Worm (Caenorhabditis elegans) whole organism, L4/young adult: ENCODE data around the gene F12D9.2.

Experiments
- W03F9.2 ChIP-seq: fragments of 150-350 bp; optimal IDR thresholded peaks from 2 replicates; lab custom pipeline; 2014; ENCODE audit warnings: missing biosample characterization, missing genetic modification characterization
- dao-5 ChIP-seq: sonication (generic microtip); optimal IDR thresholded peaks from 2 replicates; lab custom pipeline; 2016; ENCODE audit warnings: missing genotype, missing genetic modification characterization, moderate library complexity, missing compliant biosample characterization
- him-1 ChIP-seq: sonication (generic microtip); optimal IDR thresholded peaks from 2 replicates; lab custom pipeline; 2016; ENCODE audit warnings: missing genotype, missing genetic modification reagents, missing genetic modification characterization, missing compliant biosample characterization

F12D9.2 gene

ce11 chrX:8646997-8647396, at the start of gene F12D9.2:
Gene F12D9.2 (minus strand): TSS chrX:8647097.
- no peak for TF ChIP-seq dao-5 (tag; lab: Kevin White, UChicago)
- no peak for TF ChIP-seq W03F9.2 (tag; lab: Kevin White, UChicago)
- TF ChIP-seq him-1 (tag; lab: Kevin White, UChicago), result no peak

DNA sequence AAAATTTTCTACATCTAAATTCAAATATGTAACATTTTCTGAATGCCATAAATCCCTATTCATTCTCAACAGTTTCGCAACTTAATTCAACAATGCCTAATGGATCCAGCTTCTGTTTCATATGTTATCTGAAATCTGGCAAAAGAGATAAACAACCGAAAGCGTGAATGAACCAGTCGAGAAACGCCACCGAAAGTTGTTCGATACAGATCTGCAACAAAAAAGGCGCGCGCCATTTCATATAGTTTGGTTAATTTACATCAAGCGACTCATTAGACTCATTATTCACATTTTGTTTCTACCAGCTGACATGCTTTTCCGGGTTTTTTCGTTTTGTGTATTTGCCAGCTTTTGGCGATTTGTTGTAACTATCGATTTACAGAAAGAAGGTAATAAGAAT, 34.7 kb upstream of the F12D9.2 start, which contains the start of gene K09E2.1:
K09E2.1 (plus strand) TSS at position 301 of the 400 bp plus-strand sequence.
- TF ChIP-seq W03F9.2 (tag; lab: Kevin White, UChicago) (no peak), him-1 (tag; lab: Kevin White, UChicago) (no peak), dao-5 (tag; lab: Kevin White, UChicago) (no peak)

DNA sequence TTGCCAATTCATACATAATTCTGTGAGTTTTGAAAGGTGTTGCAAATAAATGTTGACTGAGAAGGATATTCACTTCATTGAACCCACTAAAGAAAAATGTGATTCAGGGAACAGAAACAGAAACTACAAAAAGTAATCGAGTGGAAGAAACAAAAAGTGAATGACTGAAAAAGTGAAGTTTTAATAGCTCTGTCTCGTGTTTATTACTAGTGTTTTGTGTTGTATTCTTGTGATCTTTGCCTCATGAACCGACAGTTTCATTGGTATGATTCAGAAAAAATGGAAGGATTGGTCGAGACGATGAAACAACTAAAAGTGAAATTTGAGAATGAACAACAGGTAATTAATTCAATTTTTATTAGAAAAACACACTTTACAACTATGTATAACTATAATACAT, 31.0 kb upstream of the F12D9.2 start:
- no peak for TF ChIP-seq W03F9.2 (tag; lab: Kevin White, UChicago)

DNA sequence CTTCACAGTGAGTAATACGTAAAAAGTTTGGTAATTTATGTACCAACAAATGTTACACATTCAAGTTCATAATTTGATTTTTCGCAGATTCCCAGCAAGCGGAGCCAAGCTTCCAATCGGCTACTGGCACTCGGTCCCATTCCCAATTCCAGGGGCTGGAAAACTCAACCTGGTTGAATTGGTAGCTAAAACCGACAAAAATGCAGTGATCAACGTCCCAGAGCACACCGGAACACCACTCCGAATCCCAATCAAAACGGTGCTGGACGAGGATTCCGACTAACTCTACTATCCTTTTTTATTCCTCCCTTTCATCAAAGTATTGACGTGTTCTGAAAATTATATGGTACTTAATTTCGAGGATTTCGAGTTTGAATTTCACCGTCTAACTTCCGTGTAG, 30.4 kb upstream of the F12D9.2 start:
- TF ChIP-seq him-1 (tag; lab: Kevin White, UChicago), result no peak
- no peak for TF ChIP-seq W03F9.2 (tag; lab: Kevin White, UChicago)
- TF ChIP-seq dao-5 (tag; lab: Kevin White, UChicago), result no peak

DNA sequence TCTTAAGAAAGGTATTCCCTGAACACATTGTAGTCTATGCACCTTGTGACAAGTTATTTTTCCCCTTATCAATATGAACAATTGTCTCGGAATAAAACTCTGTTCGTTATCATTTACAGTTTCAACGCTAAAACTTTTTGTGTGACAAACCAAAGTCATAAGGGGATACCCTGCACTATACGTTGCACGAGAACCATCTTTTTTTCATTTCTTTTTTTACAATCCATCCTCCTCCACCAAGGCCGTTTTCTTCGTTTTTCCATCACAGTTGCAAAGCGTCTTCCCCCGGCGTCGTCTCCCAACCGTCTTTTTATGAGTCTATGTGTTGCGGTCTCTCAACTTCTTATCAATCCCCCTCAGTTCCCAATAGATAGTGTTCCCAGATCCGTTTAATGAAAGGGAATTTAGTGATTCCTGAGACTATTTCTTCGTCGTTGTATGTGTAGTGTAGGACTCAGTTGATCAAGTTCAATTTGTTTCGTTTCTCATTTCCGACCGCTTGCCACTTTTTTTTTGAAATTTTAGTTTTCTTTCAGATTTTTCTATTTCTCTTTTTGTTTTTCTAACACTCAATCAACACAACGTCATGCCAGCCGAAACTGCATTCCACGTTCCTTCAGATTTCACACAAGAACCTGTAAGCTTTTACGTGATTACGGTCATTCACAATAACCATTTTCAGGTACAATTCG, 29.3 kb upstream of the F12D9.2 start:
- TF ChIP-seq him-1 (tag; lab: Kevin White, UChicago) (no peak), W03F9.2 (tag; lab: Kevin White, UChicago) (no peak), dao-5 (tag; lab: Kevin White, UChicago) (no peak)

DNA sequence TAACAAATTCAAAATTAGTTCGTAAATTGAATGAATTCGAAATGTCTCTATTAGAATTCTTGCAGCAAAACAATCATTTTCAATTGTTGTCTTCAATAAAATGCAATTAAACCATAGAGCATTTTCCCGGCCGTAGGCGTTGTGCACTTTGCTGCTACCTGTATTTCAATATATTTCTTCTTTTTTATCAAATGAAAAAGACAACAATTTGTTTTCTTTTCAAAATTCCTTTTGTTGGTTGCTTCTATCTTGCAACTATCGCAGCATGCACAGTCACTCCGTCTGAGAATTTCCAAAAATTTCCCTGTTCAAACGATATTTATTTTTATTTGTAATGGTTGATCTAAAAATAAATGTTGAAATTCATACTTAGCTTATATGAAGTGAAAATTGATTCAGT, 28.3 kb upstream of the F12D9.2 start:
- TF ChIP-seq dao-5 (tag; lab: Kevin White, UChicago) (no peak), him-1 (tag; lab: Kevin White, UChicago) (no peak), W03F9.2 (tag; lab: Kevin White, UChicago) (no peak)

DNA sequence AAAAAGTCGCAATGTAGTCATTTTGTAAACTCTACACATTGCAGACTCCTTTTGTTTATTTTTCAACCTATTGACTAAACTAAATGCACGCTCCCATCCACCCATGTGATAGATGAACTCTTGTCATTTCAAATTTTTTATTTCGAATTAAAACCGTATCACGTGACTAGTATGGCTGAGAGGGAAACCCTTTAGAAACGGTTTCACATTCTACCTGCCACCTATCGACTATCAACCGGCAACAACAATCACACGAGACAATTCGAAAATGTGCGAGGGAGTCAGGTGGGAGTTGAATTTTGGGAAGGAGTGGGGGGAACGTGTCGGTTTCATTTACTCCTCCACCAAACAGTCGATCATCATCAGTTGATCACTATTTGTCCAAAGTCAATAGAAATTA, 27.6 kb upstream of the F12D9.2 start:
- no peak for TF ChIP-seq him-1 (tag; lab: Kevin White, UChicago)
- peak; percentile 22 for TF ChIP-seq W03F9.2 (tag; lab: Kevin White, UChicago)

ce11 chrX:8672760-8673159, 25.9 kb upstream of the F12D9.2 start, which contains the start of the genes K09E2.2 and K09E2.3:
Gene K09E2.2 (plus strand): TSS chrX:8673060.
Gene K09E2.3 (plus strand): TSS chrX:8673084.
- TF ChIP-seq him-1 (tag; lab: Kevin White, UChicago), result no peak
- TF ChIP-seq dao-5 (tag; lab: Kevin White, UChicago), result no peak
- no peak for TF ChIP-seq W03F9.2 (tag; lab: Kevin White, UChicago)

ce11 chrX:8662452-8662851, 15.6 kb upstream of the F12D9.2 start:
- TF ChIP-seq W03F9.2 (tag; lab: Kevin White, UChicago) (no peak), him-1 (tag; lab: Kevin White, UChicago) (no peak), dao-5 (tag; lab: Kevin White, UChicago) (no peak)

ce11 chrX:8660909-8661308, 14.0 kb upstream of the F12D9.2 start:
- TF ChIP-seq W03F9.2 (tag; lab: Kevin White, UChicago) (no peak), him-1 (tag; lab: Kevin White, UChicago) (no peak), dao-5 (tag; lab: Kevin White, UChicago) (no peak)

DNA sequence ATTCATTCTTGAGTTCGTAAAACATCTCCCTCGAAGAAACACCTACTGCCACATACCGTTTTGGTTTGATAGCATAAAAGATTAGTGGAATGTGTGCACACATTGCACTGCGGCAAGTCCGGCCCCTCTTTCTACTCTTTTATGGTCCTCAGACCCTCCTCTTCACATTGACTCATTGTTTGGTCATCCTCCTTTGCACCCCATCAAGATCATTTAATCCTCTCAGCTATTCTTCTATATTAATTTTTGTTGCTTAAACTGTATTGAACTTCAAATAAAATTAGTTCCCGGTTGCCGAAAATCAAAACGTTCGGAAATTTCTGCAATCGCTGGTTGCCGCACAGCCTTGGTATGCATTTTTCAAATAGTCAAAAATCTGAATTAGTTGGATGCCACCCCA, 13.4 kb upstream of the F12D9.2 start, which contains the start of gene rig-1:
rig-1 (plus strand) TSS at position 301 of the 400 bp plus-strand sequence.
- TF ChIP-seq W03F9.2 (tag; lab: Kevin White, UChicago) (no peak), dao-5 (tag; lab: Kevin White, UChicago) (no peak), him-1 (tag; lab: Kevin White, UChicago) (no peak)

DNA sequence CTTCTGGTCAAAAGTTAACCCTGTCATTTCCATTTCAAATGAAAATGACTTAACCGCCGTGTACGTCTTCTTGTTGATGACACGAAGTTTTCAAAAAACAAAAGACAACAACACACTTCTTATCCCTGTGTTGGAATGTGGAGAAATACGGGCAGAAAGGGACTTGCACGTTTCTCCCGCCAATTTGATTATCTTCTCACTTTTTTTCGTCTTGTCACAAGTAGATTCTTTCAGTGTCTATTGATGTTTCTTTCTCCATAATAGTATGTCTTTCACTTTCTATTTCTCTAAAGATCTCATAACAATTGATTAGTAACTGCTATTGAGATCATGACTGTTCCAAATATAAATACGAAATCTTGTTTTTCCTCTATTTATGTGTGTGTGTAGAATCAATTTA, 12.6 kb upstream of the F12D9.2 start:
- TF ChIP-seq W03F9.2 (tag; lab: Kevin White, UChicago) (no peak), him-1 (tag; lab: Kevin White, UChicago) (no peak)

DNA sequence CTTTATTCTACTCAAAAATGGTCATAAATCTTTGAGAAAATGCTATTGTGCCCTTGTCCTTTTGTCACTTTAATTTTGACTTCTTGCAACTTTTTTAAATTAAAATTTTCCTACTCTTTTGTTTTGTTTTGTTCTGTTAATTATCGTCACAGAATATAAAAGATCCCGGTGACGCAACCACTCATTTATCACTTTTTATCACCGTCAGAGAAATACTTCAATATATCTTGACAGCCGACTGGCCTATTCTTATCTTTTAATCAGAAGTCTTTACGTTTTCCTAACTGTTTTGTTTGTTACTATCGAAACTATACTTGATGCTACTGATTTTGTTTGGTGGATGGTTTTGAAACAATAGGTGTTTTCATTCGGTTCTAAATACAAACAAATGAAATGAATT, 9.1 kb upstream of the F12D9.2 start:
- no peak for TF ChIP-seq W03F9.2 (tag; lab: Kevin White, UChicago)
- TF ChIP-seq dao-5 (tag; lab: Kevin White, UChicago), result no peak

DNA sequence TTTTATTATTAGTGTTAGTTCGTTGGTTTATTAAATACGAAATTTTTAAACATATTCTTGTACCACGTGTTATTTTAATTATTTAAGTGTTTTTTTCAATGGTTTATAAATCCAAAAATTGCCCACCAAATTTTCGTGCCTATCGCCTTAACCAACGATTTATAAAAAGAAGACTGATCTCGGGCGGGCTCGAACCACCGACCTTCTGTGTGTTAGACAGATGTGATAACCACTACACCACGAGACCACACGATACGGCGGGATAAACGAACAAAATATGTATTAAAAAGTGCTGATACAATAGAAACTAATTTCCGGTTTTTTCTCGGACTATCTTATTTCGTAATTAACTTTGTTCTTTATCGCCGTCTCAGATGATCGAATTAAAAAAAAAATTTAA, 3.6 kb upstream of the F12D9.2 start:
- no peak for TF ChIP-seq dao-5 (tag; lab: Kevin White, UChicago)
